Fruit fly (Drosophila melanogaster) whole organism, embryonic: ENCODE measurements around the gene RhoGAP19D.

ENCODE experiments used
- Ada2b ChIP-seq: fragments of 200-800 bp; sonication (Bioruptor generic); IDR thresholded peaks from 2 replicates; pipeline ENCODE4 v1.3.6; 2022; ENCODE audit warnings: missing biosample characterization, missing genetic modification characterization
- Adf1 ChIP-seq: fragments of 200-800 bp; sonication (Bioruptor generic); IDR thresholded peaks from 2 replicates; pipeline ENCODE4 v1.3.6; 2022; ENCODE audit warnings: missing biosample characterization, missing genetic modification characterization
- CG10654 ChIP-seq: fragments of 200-800 bp; sonication (Bioruptor generic); optimal IDR thresholded peaks from 2 replicates; lab custom pipeline; 2016; ENCODE audit warnings: missing biosample characterization, missing genetic modification characterization
- CG10959 ChIP-seq: fragments of 200-800 bp; sonication (Bioruptor generic); IDR thresholded peaks from 2 replicates; pipeline ENCODE4 v1.3.6; 2022; ENCODE audit warnings: missing biosample characterization, missing genetic modification characterization
- CG11456 ChIP-seq: fragments of 200-800 bp; sonication (Bioruptor generic); IDR thresholded peaks from 3 replicates; pipeline ENCODE4 v1.3.6; 2022; ENCODE audit warnings: missing biosample characterization, missing genetic modification characterization
- CG1233 ChIP-seq: fragments of 200-800 bp; sonication (Bioruptor generic); optimal IDR thresholded peaks from 4 replicates; lab custom pipeline; 2018; ENCODE audit warnings: missing biosample characterization, mild to moderate bottlenecking, missing genetic modification characterization
- CG13123 ChIP-seq: fragments of 200-800 bp; sonication (Bioruptor generic); optimal IDR thresholded peaks from 2 replicates; lab custom pipeline; 2016; ENCODE audit warnings: missing biosample characterization, missing genetic modification characterization
- CG15514 ChIP-seq: fragments of 200-800 bp; sonication (Bioruptor generic); optimal IDR thresholded peaks from 3 replicates; lab custom pipeline; 2017; ENCODE audit warnings: missing biosample characterization, missing genetic modification characterization, mild to moderate bottlenecking, moderate library complexity, missing genetic modification reagents
- CG16863 ChIP-seq: fragments of 200-800 bp; sonication (Bioruptor generic); optimal IDR thresholded peaks from 3 replicates; lab custom pipeline; 2016; ENCODE audit warnings: missing biosample characterization, missing genetic modification characterization
- CG2889 ChIP-seq: fragments of 200-800 bp; sonication (Bioruptor generic); IDR thresholded peaks from 3 replicates; pipeline ENCODE4 v1.3.6; 2022; ENCODE audit warnings: missing biosample characterization, missing genetic modification characterization
- CG30431 ChIP-seq: fragments of 200-800 bp; sonication (Bioruptor generic); optimal IDR thresholded peaks from 2 replicates; lab custom pipeline; 2017; ENCODE audit warnings: missing biosample characterization, missing genetic modification characterization
- CG31388 ChIP-seq: fragments of 200-800 bp; sonication (Bioruptor generic); optimal IDR thresholded peaks from 2 replicates; lab custom pipeline; 2016; ENCODE audit warnings: missing biosample characterization, missing genetic modification characterization
- CG3163 ChIP-seq: fragments of 200-800 bp; sonication (Bioruptor generic); optimal IDR thresholded peaks from 3 replicates; lab custom pipeline; 2016; ENCODE audit warnings: missing biosample characterization, missing genetic modification characterization
- CG6654 ChIP-seq: fragments of 200-800 bp; sonication (Bioruptor generic); optimal IDR thresholded peaks from 2 replicates; lab custom pipeline; 2017; ENCODE audit warnings: missing biosample characterization, mild to moderate bottlenecking, missing genetic modification characterization
- CG6854 ChIP-seq: fragments of 200-800 bp; sonication (Bioruptor generic); optimal IDR thresholded peaks from 3 replicates; lab custom pipeline; 2017; ENCODE audit warnings: missing biosample characterization, mild to moderate bottlenecking, missing genetic modification characterization
- CG7839 ChIP-seq: fragments of 200-800 bp; sonication (Bioruptor generic); optimal IDR thresholded peaks from 3 replicates; lab custom pipeline; 2018; ENCODE audit warnings: missing biosample characterization, mild to moderate bottlenecking, missing genetic modification characterization, moderate library complexity
- CG7963 ChIP-seq: fragments of 200-800 bp; sonication (Bioruptor generic); IDR thresholded peaks from 3 replicates; pipeline ENCODE4 v1.3.6; 2022; ENCODE audit warnings: missing biosample characterization, missing genetic modification characterization; ENCODE audit not compliant: partially characterized antibody
- CG8388 ChIP-seq: fragments of 200-800 bp; sonication (Bioruptor generic); optimal IDR thresholded peaks from 2 replicates; lab custom pipeline; 2019; ENCODE audit warnings: missing biosample characterization, mild to moderate bottlenecking, missing genetic modification characterization, moderate library complexity
- CG8765 ChIP-seq: fragments of 200-800 bp; sonication (Bioruptor generic); IDR thresholded peaks from 2 replicates; pipeline ENCODE4 v1.3.6; 2022; ENCODE audit warnings: missing biosample characterization, missing genetic modification characterization
- CG9932 ChIP-seq: fragments of 200-800 bp; sonication (Bioruptor generic); IDR thresholded peaks from 2 replicates; pipeline ENCODE4 v1.3.6; 2022; ENCODE audit warnings: missing biosample characterization, missing genetic modification characterization
- CHES-1-like ChIP-seq: fragments of 200-800 bp; sonication (Bioruptor generic); optimal IDR thresholded peaks from 2 replicates; lab custom pipeline; 2016; ENCODE audit warnings: missing biosample characterization, missing genetic modification characterization
- HLHmδ ChIP-seq: fragments of 200-800 bp; sonication (Bioruptor generic); optimal IDR thresholded peaks from 2 replicates; lab custom pipeline; 2018; ENCODE audit warnings: missing biosample characterization, mild to moderate bottlenecking, missing genetic modification characterization, moderate library complexity
- Hr3 ChIP-seq: fragments of 200-800 bp; sonication (Bioruptor generic); optimal IDR thresholded peaks from 3 replicates; lab custom pipeline; 2016; ENCODE audit warnings: missing biosample characterization, missing genetic modification characterization
- MESR4 ChIP-seq: fragments of 200-800 bp; sonication (Bioruptor generic); optimal IDR thresholded peaks from 2 replicates; lab custom pipeline; 2018; ENCODE audit warnings: missing biosample characterization, mild to moderate bottlenecking, missing genetic modification characterization, moderate library complexity
- MTF-1 ChIP-seq: fragments of 200-800 bp; sonication (Bioruptor generic); optimal IDR thresholded peaks from 2 replicates; lab custom pipeline; 2018; ENCODE audit warnings: missing biosample characterization, mild to moderate bottlenecking, missing genetic modification characterization, borderline replicate concordance
- Med ChIP-seq: fragments of 200-800 bp; sonication (Bioruptor generic); peaks from one replicate; lab custom pipeline; 2016; ENCODE audit warnings: missing biosample characterization, missing genetic modification characterization, mild to moderate bottlenecking, inconsistent platforms, moderate library complexity
- Nf-YB ChIP-seq: fragments of 200-800 bp; sonication (Bioruptor generic); optimal IDR thresholded peaks from 3 replicates; lab custom pipeline; 2019; ENCODE audit warnings: missing biosample characterization, mild to moderate bottlenecking, missing genetic modification characterization, moderate library complexity
- Oli ChIP-seq: fragments of 200-800 bp; sonication (Bioruptor generic); optimal IDR thresholded peaks from 2 replicates; lab custom pipeline; 2018; ENCODE audit warnings: missing biosample characterization, mild to moderate bottlenecking, missing genetic modification characterization, moderate library complexity
- Xrp1 ChIP-seq: fragments of 200-800 bp; sonication (Bioruptor generic); IDR thresholded peaks from 2 replicates; pipeline ENCODE4 v1.3.6; 2022; ENCODE audit warnings: missing biosample characterization, missing genetic modification characterization
- az2 ChIP-seq: fragments of 200-800 bp; sonication (Bioruptor generic); optimal IDR thresholded peaks from 3 replicates; lab custom pipeline; 2016; ENCODE audit warnings: missing biosample characterization, missing genetic modification characterization
- br ChIP-seq: fragments of >200 bp; optimal IDR thresholded peaks from 2 replicates; lab custom pipeline; 2017
- cg ChIP-seq: fragments of 200-800 bp; sonication (Bioruptor generic); optimal IDR thresholded peaks from 3 replicates; lab custom pipeline; 2019; ENCODE audit warnings: missing biosample characterization, mild to moderate bottlenecking, missing genetic modification characterization, moderate library complexity
- dm ChIP-seq: fragments of 200-800 bp; sonication (Bioruptor generic); optimal IDR thresholded peaks from 3 replicates; lab custom pipeline; 2016; ENCODE audit warnings: missing biosample characterization, missing genetic modification characterization
- gcm ChIP-seq: fragments of 200-800 bp; sonication (Bioruptor generic); optimal IDR thresholded peaks from 2 replicates; lab custom pipeline; 2019; ENCODE audit warnings: missing biosample characterization, mild to moderate bottlenecking, missing genetic modification characterization, moderate library complexity
- grn ChIP-seq: fragments of 200-800 bp; sonication (Bioruptor generic); optimal IDR thresholded peaks from 3 replicates; lab custom pipeline; 2017; ENCODE audit warnings: missing biosample characterization, missing genetic modification characterization
- lilli ChIP-seq: fragments of 200-800 bp; sonication (Bioruptor generic); optimal IDR thresholded peaks from 3 replicates; lab custom pipeline; 2016; ENCODE audit warnings: missing biosample characterization, missing genetic modification characterization
- org-1 ChIP-seq: fragments of 200-800 bp; sonication (Bioruptor generic); optimal IDR thresholded peaks from 2 replicates; lab custom pipeline; 2017; ENCODE audit warnings: missing biosample characterization, missing genetic modification characterization
- psq ChIP-seq: fragments of 200-800 bp; sonication (Bioruptor generic); optimal IDR thresholded peaks from 2 replicates; lab custom pipeline; 2017; ENCODE audit warnings: missing biosample characterization, missing genetic modification characterization
- pum ChIP-seq: fragments of 200-800 bp; sonication (Bioruptor generic); optimal IDR thresholded peaks from 2 replicates; lab custom pipeline; 2016; ENCODE audit warnings: missing biosample characterization, missing genetic modification characterization
- repo ChIP-seq: fragments of 200-800 bp; sonication (Bioruptor generic); optimal IDR thresholded peaks from 2 replicates; lab custom pipeline; 2016; ENCODE audit warnings: missing biosample characterization, missing genetic modification characterization
- rib ChIP-seq: fragments of 200-800 bp; sonication (Bioruptor generic); IDR thresholded peaks from 2 replicates; pipeline ENCODE4 v1.3.6; 2022; ENCODE audit warnings: missing biosample characterization, missing genetic modification characterization
- sim ChIP-seq: fragments of 200-800 bp; sonication (Bioruptor generic); IDR thresholded peaks from 2 replicates; pipeline ENCODE4 v1.3.6; 2022; ENCODE audit warnings: missing biosample characterization, missing genetic modification characterization
- slou ChIP-seq: fragments of 200-800 bp; sonication (Bioruptor generic); optimal IDR thresholded peaks from 3 replicates; lab custom pipeline; 2016; ENCODE audit warnings: missing biosample characterization, missing genetic modification characterization
- sna ChIP-seq: fragments of 200-800 bp; sonication (Bioruptor generic); IDR thresholded peaks from 2 replicates; pipeline ENCODE4 v1.3.6; 2022; ENCODE audit warnings: missing biosample characterization, missing genetic modification characterization; ENCODE audit not compliant: partially characterized antibody
- stc ChIP-seq: fragments of 200-800 bp; sonication (Bioruptor generic); IDR thresholded peaks from 2 replicates; pipeline ENCODE4 v1.3.6; 2022; ENCODE audit warnings: missing biosample characterization, missing genetic modification characterization
- tll ChIP-seq, 2 experiments: fragments of 200-800 bp in 1 of 2; fragments of >200 bp in 1 of 2; sonication (Bioruptor generic) in 1 of 2; optimal IDR thresholded peaks; 2 replicates each; lab custom pipeline; 2017 to 2019; ENCODE audit warnings: missing biosample characterization in 2 of 2, missing genetic modification characterization in 2 of 2, mild to moderate bottlenecking in 1 of 2, moderate library complexity in 1 of 2
- trem ChIP-seq: fragments of 200-800 bp; optimal IDR thresholded peaks from 3 replicates; lab custom pipeline; 2019; ENCODE audit warnings: missing biosample characterization, mild to moderate bottlenecking, missing genetic modification characterization, moderate library complexity
- usp ChIP-seq: fragments of >200 bp; optimal IDR thresholded peaks from 2 replicates; lab custom pipeline; 2017; ENCODE audit warnings: missing biosample characterization, missing genetic modification characterization
- zf30C ChIP-seq: fragments of 200-800 bp; sonication (Bioruptor generic); optimal IDR thresholded peaks from 3 replicates; lab custom pipeline; 2018; ENCODE audit warnings: missing biosample characterization, mild to moderate bottlenecking, missing genetic modification characterization
- zfh1 ChIP-seq: fragments of 200-800 bp; sonication (Bioruptor generic); IDR thresholded peaks from 3 replicates; pipeline ENCODE4 v1.3.6; 2022; ENCODE audit warnings: missing biosample characterization, missing genetic modification characterization

The RhoGAP19D gene

dm6 chrX:20433345-20434332 is 76.9 kb downstream of the RhoGAP19D start, which contains the start of gene CG1695 (continued):
- TF ChIP-seq Ada2b (GFP tag; lab: Robert Waterston, UW) = no peak
- TF ChIP-seq Adf1 (GFP tag; lab: Robert Waterston, UW) = peak; percentile 97
- peak; percentile 17 for TF ChIP-seq CG15514 (GFP tag; lab: Kevin White, UChicago)
- TF ChIP-seq br = no peak
- TF ChIP-seq gcm (GFP tag; lab: Kevin White, UChicago) = no peak
- TF ChIP-seq CG6654 (GFP tag; lab: Kevin White, UChicago) = no peak
- no peak for TF ChIP-seq CG8388 (GFP tag; lab: Kevin White, UChicago)
- TF ChIP-seq CG16863 = no peak
- no peak for TF ChIP-seq CG31388 (GFP tag; lab: Kevin White, UChicago)
- no peak for TF ChIP-seq CG10654 (GFP tag; lab: Kevin White, UChicago)
- TF ChIP-seq CG30431 (GFP tag; lab: Kevin White, UChicago) = no peak
- no peak for TF ChIP-seq zfh1 (GFP tag; lab: Robert Waterston, UW)
- no peak for TF ChIP-seq MTF-1 (GFP tag; lab: Kevin White, UChicago)
- TF ChIP-seq pum (GFP tag; lab: Kevin White, UChicago) = no peak
- no peak for TF ChIP-seq zf30C (GFP tag; lab: Kevin White, UChicago)
- no peak for TF ChIP-seq MESR4 (GFP tag; lab: Kevin White, UChicago)
- TF ChIP-seq grn (GFP tag; lab: Kevin White, UChicago) = no peak
- no peak for TF ChIP-seq org-1 (GFP tag; lab: Kevin White, UChicago)
- TF ChIP-seq Nf-YB (GFP tag; lab: Kevin White, UChicago) = no peak
- no peak for TF ChIP-seq Xrp1 (GFP tag; lab: Robert Waterston, UW)
- peak; percentile 74 for TF ChIP-seq cg (GFP tag; lab: Kevin White, UChicago)
- TF ChIP-seq CG2889 (GFP tag; lab: Robert Waterston, UW) = no peak
- no peak for TF ChIP-seq CG13123 (GFP tag; lab: Kevin White, UChicago)
- TF ChIP-seq CG10959 (GFP tag; lab: Robert Waterston, UW) = no peak
- no peak for TF ChIP-seq usp
- no peak for TF ChIP-seq CG11456 (GFP tag; lab: Robert Waterston, UW)
- no peak for TF ChIP-seq CG3163 (GFP tag; lab: Kevin White, UChicago)
- TF ChIP-seq CG8765 (GFP tag; lab: Robert Waterston, UW) = no peak
- no peak for TF ChIP-seq CG7963 (GFP tag; lab: Robert Waterston, UW)
- no peak for TF ChIP-seq az2 (GFP tag; lab: Kevin White, UChicago)
- no peak for TF ChIP-seq tll (GFP tag; optimal IDR thresholded peaks at IDR 0.05; lab: Kevin White, UChicago)
- TF ChIP-seq HLHmδ (GFP tag; lab: Kevin White, UChicago) = no peak
- TF ChIP-seq repo (GFP tag; lab: Kevin White, UChicago) = no peak
- 0 out of 2 replicates have a peak, but pooled peaks have one; percentile 38 for TF ChIP-seq sna (GFP tag; lab: Robert Waterston, UW)
- TF ChIP-seq stc = no peak
- peak; percentile 18 for TF ChIP-seq CHES-1-like (GFP tag; lab: Kevin White, UChicago)
- no peak for TF ChIP-seq rib (GFP tag; lab: Robert Waterston, UW)
- peak; percentile 81 for TF ChIP-seq Med
- no peak for TF ChIP-seq trem (tag; lab: Kevin White, UChicago)
- peak; percentile 47 for TF ChIP-seq lilli (GFP tag; lab: Kevin White, UChicago)
- no peak for TF ChIP-seq CG1233 (GFP tag; lab: Kevin White, UChicago)
- no peak for TF ChIP-seq CG6854 (GFP tag; lab: Kevin White, UChicago)
- TF ChIP-seq psq (GFP tag; lab: Kevin White, UChicago) = no peak
- peak; percentile 32 for TF ChIP-seq CG7839 (tag; lab: Kevin White, UChicago)
- no peak for TF ChIP-seq Hr3 (GFP tag; lab: Kevin White, UChicago)
- TF ChIP-seq dm (GFP tag; lab: Kevin White, UChicago) = no peak
- peak; percentile 23; the same call in 1 of the 2 replicates for TF ChIP-seq CG9932 (GFP tag; lab: Robert Waterston, UW)
- no peak for TF ChIP-seq sim (GFP tag; lab: Robert Waterston, UW)
- TF ChIP-seq Oli (tag; lab: Kevin White, UChicago) = peak; percentile 27
- TF ChIP-seq slou = no peak
